Fruit fly (Drosophila melanogaster) whole organism, prepupa: ENCODE data around the gene CG13312.
A peak's percentile ranks its signal among the peaks of the same experiment; 100 is the strongest.

ENCODE experiments used
- Blimp-1 ChIP-seq: fragments of 200-800 bp; sonication (Bioruptor generic); optimal IDR thresholded peaks from 3 replicates; lab custom pipeline; 2017; ENCODE audit warnings: missing biosample characterization, missing genetic modification characterization, mild to moderate bottlenecking, moderate library complexity, missing genetic modification reagents
- CG10631 ChIP-seq: fragments of 200-800 bp; sonication (Bioruptor generic); optimal IDR thresholded peaks from 2 replicates; lab custom pipeline; 2016; ENCODE audit warnings: missing biosample characterization, missing genetic modification characterization
- CG10669 ChIP-seq: fragments of 200-800 bp; sonication (Bioruptor generic); optimal IDR thresholded peaks from 3 replicates; lab custom pipeline; 2018; ENCODE audit warnings: missing biosample characterization, mild to moderate bottlenecking, missing genetic modification characterization, moderate library complexity
- CG11902 ChIP-seq: fragments of 200-800 bp; sonication (Bioruptor generic); optimal IDR thresholded peaks from 3 replicates; lab custom pipeline; 2016; ENCODE audit warnings: missing biosample characterization, missing genetic modification characterization
- CG16779 ChIP-seq: fragments of 200-800 bp; sonication (Bioruptor generic); optimal IDR thresholded peaks from 3 replicates; lab custom pipeline; 2017; ENCODE audit warnings: missing biosample characterization, mild to moderate bottlenecking, missing genetic modification characterization
- CG31627 ChIP-seq: fragments of 200-800 bp; sonication (Bioruptor generic); optimal IDR thresholded peaks from 3 replicates; lab custom pipeline; 2016; ENCODE audit warnings: missing biosample characterization, missing genetic modification characterization
- CG32006 ChIP-seq: fragments of 200-800 bp; sonication (Bioruptor generic); optimal IDR thresholded peaks from 3 replicates; lab custom pipeline; 2017; ENCODE audit warnings: missing biosample characterization, mild to moderate bottlenecking, missing genetic modification characterization
- CG34406 ChIP-seq: fragments of 200-800 bp; sonication (Bioruptor generic); optimal IDR thresholded peaks from 3 replicates; lab custom pipeline; 2016; ENCODE audit warnings: missing biosample characterization, missing genetic modification characterization
- CG6163 ChIP-seq: fragments of 200-800 bp; sonication (Bioruptor generic); IDR thresholded peaks from 3 replicates; pipeline ENCODE4 v1.3.6; 2022; ENCODE audit warnings: missing biosample characterization, missing genetic modification characterization
- CG6276 ChIP-seq: fragments of 200-800 bp; sonication (Bioruptor generic); optimal IDR thresholded peaks from 2 replicates; lab custom pipeline; 2017; ENCODE audit warnings: missing biosample characterization, mild to moderate bottlenecking, missing genetic modification characterization
- CG6792 ChIP-seq: fragments of 200-800 bp; sonication (Bioruptor generic); optimal IDR thresholded peaks from 3 replicates; lab custom pipeline; 2016; ENCODE audit warnings: missing biosample characterization, missing genetic modification characterization
- CG6808 ChIP-seq: fragments of 200-800 bp; sonication (Bioruptor generic); optimal IDR thresholded peaks from 3 replicates; lab custom pipeline; 2017; ENCODE audit warnings: missing biosample characterization, missing genetic modification characterization, mild to moderate bottlenecking, moderate library complexity, missing genetic modification reagents
- CG7368 ChIP-seq: fragments of 200-800 bp; sonication (Bioruptor generic); optimal IDR thresholded peaks from 3 replicates; lab custom pipeline; 2016; ENCODE audit warnings: missing biosample characterization, missing genetic modification characterization
- CG8119 ChIP-seq: fragments of 200-800 bp; sonication (Bioruptor generic); IDR thresholded peaks from 3 replicates; pipeline ENCODE4 v1.3.6; 2022; ENCODE audit warnings: missing biosample characterization, missing genetic modification characterization
- CG8319 ChIP-seq: fragments of 200-800 bp; sonication (Bioruptor generic); optimal IDR thresholded peaks from 3 replicates; lab custom pipeline; 2016; ENCODE audit warnings: missing biosample characterization, missing genetic modification characterization
- CG8632 ChIP-seq: fragments of 200-800 bp; sonication (Bioruptor generic); optimal IDR thresholded peaks from 3 replicates; lab custom pipeline; 2016; ENCODE audit warnings: missing biosample characterization, missing genetic modification characterization
- CG9139 ChIP-seq: fragments of 200-800 bp; sonication (Bioruptor generic); optimal IDR thresholded peaks from 3 replicates; lab custom pipeline; 2017; ENCODE audit warnings: missing biosample characterization, mild to moderate bottlenecking, missing genetic modification characterization
- Eip75B ChIP-seq: fragments of 200-800 bp; sonication (Bioruptor generic); optimal IDR thresholded peaks from 3 replicates; lab custom pipeline; 2016; ENCODE audit warnings: missing biosample characterization, missing genetic modification characterization
- Eip78C ChIP-seq: fragments of 200-800 bp; sonication (Bioruptor generic); peaks from one replicate; lab custom pipeline; 2016; ENCODE audit warnings: missing biosample characterization, missing genetic modification characterization
- Eip93F ChIP-seq: fragments of 200-800 bp; sonication (Bioruptor generic); optimal IDR thresholded peaks from 2 replicates; lab custom pipeline; 2016; ENCODE audit warnings: missing biosample characterization, mild to moderate bottlenecking, missing genetic modification characterization
- Ets21C ChIP-seq: fragments of 200-800 bp; sonication (Bioruptor generic); optimal IDR thresholded peaks from 3 replicates; lab custom pipeline; 2016; ENCODE audit warnings: missing biosample characterization, missing genetic modification characterization
- Gug ChIP-seq: fragments of 200-800 bp; sonication (Bioruptor generic); IDR thresholded peaks from 2 replicates; pipeline ENCODE4 v1.3.6; 2022; ENCODE audit warnings: missing biosample characterization, missing genetic modification characterization
- Hr38 ChIP-seq: sonication (Bioruptor generic); optimal IDR thresholded peaks from 2 replicates; lab custom pipeline; 2016; ENCODE audit warnings: missing biosample characterization, missing genetic modification characterization
- Hr39 ChIP-seq: fragments of 200-800 bp; sonication (Bioruptor generic); optimal IDR thresholded peaks from 2 replicates; lab custom pipeline; 2016; ENCODE audit warnings: missing biosample characterization, missing genetic modification characterization
- Met ChIP-seq: fragments of 200-800 bp; sonication (Bioruptor generic); optimal IDR thresholded peaks from 3 replicates; lab custom pipeline; 2016; ENCODE audit warnings: missing biosample characterization, missing genetic modification characterization
- OdsH ChIP-seq: fragments of 200-800 bp; sonication (Bioruptor generic); optimal IDR thresholded peaks from 3 replicates; lab custom pipeline; 2016; ENCODE audit warnings: missing biosample characterization, missing genetic modification characterization
- Smox ChIP-seq: fragments of 200-800 bp; sonication (Bioruptor generic); optimal IDR thresholded peaks from 3 replicates; lab custom pipeline; 2016; ENCODE audit warnings: missing biosample characterization, missing genetic modification characterization
- Sox14 ChIP-seq: fragments of 200-800 bp; sonication (Bioruptor generic); optimal IDR thresholded peaks from 3 replicates; lab custom pipeline; 2016; ENCODE audit warnings: missing biosample characterization, missing genetic modification characterization
- Sox15 ChIP-seq: fragments of 200-800 bp; sonication (Bioruptor generic); optimal IDR thresholded peaks from 3 replicates; lab custom pipeline; 2016; ENCODE audit warnings: missing biosample characterization, missing genetic modification characterization
- achi ChIP-seq: fragments of 200-800 bp; sonication (Bioruptor generic); optimal IDR thresholded peaks from 3 replicates; lab custom pipeline; 2016; ENCODE audit warnings: missing biosample characterization, missing genetic modification characterization
- cyc ChIP-seq: fragments of 200-800 bp; sonication (Bioruptor generic); optimal IDR thresholded peaks from 3 replicates; lab custom pipeline; 2016; ENCODE audit warnings: missing biosample characterization, missing genetic modification characterization
- dsx ChIP-seq: fragments of 200-800 bp; optimal IDR thresholded peaks from 3 replicates; lab custom pipeline; 2019; ENCODE audit warnings: missing biosample characterization, mild to moderate bottlenecking, missing genetic modification characterization, moderate library complexity; ENCODE audit not compliant: poor library complexity, severe bottlenecking
- eg ChIP-seq: fragments of 200-800 bp; sonication (Bioruptor generic); IDR thresholded peaks from 3 replicates; pipeline ENCODE4 v1.3.6; 2022; ENCODE audit warnings: missing biosample characterization, missing genetic modification characterization
- esn ChIP-seq: fragments of 200-800 bp; sonication (Bioruptor generic); optimal IDR thresholded peaks from 2 replicates; lab custom pipeline; 2016; ENCODE audit warnings: missing biosample characterization, mild to moderate bottlenecking, missing genetic modification characterization, moderate library complexity
- fd59A ChIP-seq: fragments of 200-800 bp; sonication (Bioruptor generic); optimal IDR thresholded peaks from 2 replicates; lab custom pipeline; 2017; ENCODE audit warnings: missing biosample characterization, mild to moderate bottlenecking, missing genetic modification characterization, missing genetic modification reagents
- fkh ChIP-seq: fragments of 200-800 bp; sonication (Bioruptor generic); optimal IDR thresholded peaks from 3 replicates; lab custom pipeline; 2017; ENCODE audit warnings: missing biosample characterization, mild to moderate bottlenecking, missing genetic modification characterization, moderate library complexity
- lz ChIP-seq: fragments of 200-800 bp; sonication (Bioruptor generic); optimal IDR thresholded peaks from 3 replicates; lab custom pipeline; 2016; ENCODE audit warnings: missing biosample characterization, missing genetic modification characterization
- salr ChIP-seq, 2 experiments: fragments of 200-800 bp; sonication (Bioruptor generic); optimal IDR thresholded peaks; 3 replicates each; lab custom pipeline; 2016 to 2018; ENCODE audit warnings: missing biosample characterization in 2 of 2, missing genetic modification characterization in 2 of 2, mild to moderate bottlenecking in 1 of 2
- spab ChIP-seq: fragments of 200-800 bp; sonication (Bioruptor generic); optimal IDR thresholded peaks from 2 replicates; lab custom pipeline; 2017; ENCODE audit warnings: missing biosample characterization, mild to moderate bottlenecking, missing genetic modification characterization, missing genetic modification reagents
- ss ChIP-seq, 2 experiments: fragments of 200-800 bp; sonication (Bioruptor generic); optimal IDR thresholded peaks; 2 replicates in 1 of 2; 3 replicates in 1 of 2; lab custom pipeline; 2017 to 2018; ENCODE audit warnings: mild to moderate bottlenecking in 2 of 2, missing biosample characterization in 2 of 2, missing genetic modification characterization in 2 of 2, moderate library complexity in 1 of 2
- topi ChIP-seq: fragments of 200-800 bp; sonication (Bioruptor generic); optimal IDR thresholded peaks from 3 replicates; lab custom pipeline; 2016; ENCODE audit warnings: missing biosample characterization, missing genetic modification characterization

Gene CG13312

dm6 chr3L:8839563-8840425 is 32.8 kb upstream of the CG13312 start (continued):
- TF ChIP-seq CG10669 (peak; percentile 74), OdsH (peak; percentile 66), spab (GFP tag; lab: Kevin White, UChicago) (peak; percentile 79), esn (peak; percentile 84), CG16779 (peak; percentile 56), Sox15 (GFP tag; lab: Kevin White, UChicago) (peak; percentile 45), CG6276 (GFP tag; lab: Kevin White, UChicago) (peak; percentile 4), salr (GFP tag; optimal IDR thresholded peaks at IDR 0.05; lab: Kevin White, UChicago) (peak; percentile 3 to 61), CG6792 (GFP tag; lab: Kevin White, UChicago) (peak; percentile 58), Blimp-1 (GFP tag; lab: Kevin White, UChicago) (peak; percentile 25), topi (peak; percentile 86), CG6808 (peak; percentile 71), fd59A (GFP tag; lab: Kevin White, UChicago) (peak; percentile 54), CG11902 (GFP tag; lab: Kevin White, UChicago) (peak; percentile 33), Met (GFP tag; lab: Kevin White, UChicago) (peak; percentile 76)

- TF ChIP-seq achi = no peak
- no peak for TF ChIP-seq dsx (GFP tag; lab: Kevin White, UChicago)
- peak; percentile 17; the same call in 1 of the 3 replicates for TF ChIP-seq eg (GFP tag; lab: Robert Waterston, UW)
- TF ChIP-seq Blimp-1 (GFP tag; lab: Kevin White, UChicago) = no peak
- no peak for TF ChIP-seq Smox (GFP tag; lab: Kevin White, UChicago)
- peak in 1 of 2 experiments; percentile 58 for TF ChIP-seq ss (GFP tag; optimal IDR thresholded peaks at IDR 0.05; lab: Kevin White, UChicago)
Observed at dm6 chr3L:8839130-8839529, 32.1 kb upstream of the CG13312 start.

- TF ChIP-seq Hr39 (GFP tag; lab: Kevin White, UChicago) = no peak
- TF ChIP-seq Eip93F (GFP tag; lab: Kevin White, UChicago) = no peak
- no peak for TF ChIP-seq Hr38
- TF ChIP-seq CG8119 (GFP tag; lab: Robert Waterston, UW) = no peak
- no peak for TF ChIP-seq Ets21C (GFP tag; lab: Kevin White, UChicago)
- no peak for TF ChIP-seq CG6163 (GFP tag; lab: Robert Waterston, UW)
- no peak for TF ChIP-seq CG7368 (GFP tag; lab: Kevin White, UChicago)
- TF ChIP-seq Sox14 (GFP tag; lab: Kevin White, UChicago) = no peak
- no peak for TF ChIP-seq fkh
- no peak for TF ChIP-seq CG10669
- TF ChIP-seq Gug (GFP tag; lab: Robert Waterston, UW) = no peak
- TF ChIP-seq topi = no peak
Observed at dm6 chr3L:8836162-8836561, 29.1 kb upstream of the CG13312 start, which contains the start of gene CG32026. TSS of gene CG32026 (plus strand) at chr3L:8836462.

- TF ChIP-seq cyc (GFP tag; lab: Kevin White, UChicago) (no peak), CG32006 (GFP tag; lab: Kevin White, UChicago) (no peak), Gug (GFP tag; lab: Robert Waterston, UW) (no peak)
- TF ChIP-seq, all 60 proteins: peak for 0
Observed at dm6 chr3L:8835441-8835840, 28.4 kb upstream of the CG13312 start.

- TF ChIP-seq dsx (GFP tag; lab: Kevin White, UChicago) (peak; percentile 76), Hr38 (no peak), CG6163 (GFP tag; lab: Robert Waterston, UW) (0 out of 3 replicates have a peak, but pooled peaks have one; percentile 13), CG31627 (GFP tag; lab: Kevin White, UChicago) (no peak), CG8632 (GFP tag; lab: Kevin White, UChicago) (peak; percentile 8), CG8319 (GFP tag; lab: Kevin White, UChicago) (no peak), esn (no peak), Eip78C (GFP tag; lab: Kevin White, UChicago) (peak; percentile 67), CG10631 (GFP tag; lab: Kevin White, UChicago) (no peak), salr (GFP tag; optimal IDR thresholded peaks at IDR 0.05; lab: Kevin White, UChicago) (peak in 1 of 2 experiments; percentile 14), eg (GFP tag; lab: Robert Waterston, UW) (0 out of 3 replicates have a peak, but pooled peaks have one; percentile 8), CG6276 (GFP tag; lab: Kevin White, UChicago) (no peak), OdsH (no peak), CG34406 (peak; percentile 0), lz (GFP tag; lab: Kevin White, UChicago) (no peak), CG9139 (GFP tag; lab: Kevin White, UChicago) (no peak), Eip75B (no peak), fkh (peak; percentile 76), fd59A (GFP tag; lab: Kevin White, UChicago) (no peak), Smox (GFP tag; lab: Kevin White, UChicago) (no peak)
Observed at dm6 chr3L:8834886-8835285, 27.9 kb upstream of the CG13312 start.
